Fruit fly (Drosophila melanogaster): ENCODE measurements around the gene Sgs3.

DNA sequence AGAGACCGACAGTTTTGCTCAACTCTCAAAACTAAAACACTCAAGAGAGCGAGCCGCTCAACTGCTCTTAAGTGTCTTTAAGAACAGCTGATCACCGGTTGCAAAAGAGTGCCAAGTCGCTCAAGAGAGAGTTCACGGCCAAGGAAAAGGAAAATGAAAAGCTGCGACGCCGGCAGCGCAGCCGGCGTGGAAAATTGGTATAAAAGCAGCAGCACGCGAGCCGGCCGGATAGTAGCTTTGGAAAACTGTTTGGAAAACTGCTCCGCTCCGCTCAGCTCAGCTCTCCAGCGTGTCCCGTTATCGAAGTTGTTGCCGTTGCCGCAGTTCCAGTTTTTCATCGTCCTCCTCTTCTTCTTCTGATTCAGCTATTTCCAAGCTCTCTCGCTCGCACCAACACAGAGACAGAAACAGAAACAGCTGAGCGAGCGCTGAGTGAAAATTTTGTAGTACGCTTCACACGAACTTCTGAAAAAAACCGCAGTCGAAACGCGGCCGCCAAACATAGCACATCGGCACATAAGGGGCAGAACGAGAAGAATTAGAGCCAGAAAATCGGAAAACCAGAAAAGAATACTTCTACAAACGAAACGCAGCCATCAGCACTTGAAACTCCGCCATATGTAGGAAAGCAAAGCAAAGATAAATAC is 24.6 kb upstream of the Sgs3 start, which contains the start of gene chrb:
- no peak for TF ChIP-seq EcR (GFP tag; optimal IDR thresholded peaks at IDR 0.05)
- no peak for TF ChIP-seq pan (optimal IDR thresholded peaks at IDR 0.05)
